Worm (Caenorhabditis elegans): ENCODE results near the gene C03F11.4.

The C03F11.4 gene

ce11 chrX:5355253-5355652 lies 51.0 kb downstream of the C03F11.4 start (continued):
- no peak for TF ChIP-seq nhr-11 (tag; optimal IDR thresholded peaks at IDR 0.05)

- TF ChIP-seq hmg-11 (tag; optimal IDR thresholded peaks at IDR 0.05) (peak; percentile 50), eor-1 (tag; optimal IDR thresholded peaks at IDR 0.05) (no peak), nhr-67 (tag; optimal IDR thresholded peaks at IDR 0.05) (no peak), fos-1 (tag; optimal IDR thresholded peaks at IDR 0.05) (no peak), R02D3.7 (tag; optimal IDR thresholded peaks at IDR 0.05) (no peak), fkh-2 (tag; optimal IDR thresholded peaks at IDR 0.05) (no peak), ceh-16 (tag; optimal IDR thresholded peaks at IDR 0.05) (no peak), nfya-1 (tag; optimal IDR thresholded peaks at IDR 0.05; ENCODE audit: insufficient read depth) (peak; percentile 40), skn-1 (tag; optimal IDR thresholded peaks at IDR 0.05) (peak; percentile 7), ceh-9 (tag; optimal IDR thresholded peaks at IDR 0.05) (no peak), lin-15B (tag; optimal IDR thresholded peaks at IDR 0.05) (no peak), elt-1 (tag; optimal IDR thresholded peaks at IDR 0.05) (no peak), zag-1 (tag; optimal IDR thresholded peaks at IDR 0.05) (no peak), mml-1 (tag; optimal IDR thresholded peaks at IDR 0.05) (no peak), nhr-43 (tag; optimal IDR thresholded peaks at IDR 0.05; ENCODE audit: poor library complexity, severe bottlenecking) (no peak), elt-2 (tag; optimal IDR thresholded peaks at IDR 0.05) (peak; percentile 63), lsy-12 (tag; optimal IDR thresholded peaks at IDR 0.05) (no peak), mdl-1 (tag; optimal IDR thresholded peaks at IDR 0.05) (no peak), aly-2 (tag; optimal IDR thresholded peaks at IDR 0.05) (no peak), unc-39 (tag; optimal IDR thresholded peaks at IDR 0.05) (no peak), nhr-237 (tag; optimal IDR thresholded peaks at IDR 0.05) (no peak), tbx-2 (tag; optimal IDR thresholded peaks at IDR 0.05) (no peak), egl-27 (tag; optimal IDR thresholded peaks at IDR 0.05) (no peak), nhr-28 (tag; optimal IDR thresholded peaks at IDR 0.05) (no peak), nhr-76 (tag; optimal IDR thresholded peaks at IDR 0.05) (no peak), nhr-25 (tag; optimal IDR thresholded peaks at IDR 0.05) (no peak), ztf-4 (tag; optimal IDR thresholded peaks at IDR 0.05) (no peak), nhr-12 (tag; optimal IDR thresholded peaks at IDR 0.05) (no peak), lin-39 (tag; optimal IDR thresholded peaks at IDR 0.05) (peak; percentile 60)
These were observed 52.0 kb downstream of the C03F11.4 start, which contains the start of gene pfn-2 for ce11 chrX:5354022-5354876. Gene pfn-2 (minus strand): TSS chrX:5354072.

All from whole organism, L3 larva.